Worm (Caenorhabditis elegans) whole organism, young adult: Measurements from ENCODE around the gene ilys-6.
A peak's percentile ranks its signal among the peaks of the same experiment; 100 is the strongest.

ENCODE experiments used
- B0019.2 ChIP-seq: fragments of 200-800 bp; sonication (Bioruptor generic); conservative IDR thresholded peaks from 2 replicates; pipeline ENCODE4 v1.3.6; 2022; ENCODE audit warnings: missing genetic modification reagents, missing genetic modification characterization, missing compliant biosample characterization
- B0261.1 ChIP-seq: sonication (generic microtip); optimal IDR thresholded peaks from 2 replicates; lab custom pipeline; 2016; ENCODE audit warnings: mild to moderate bottlenecking, missing genetic modification characterization, moderate library complexity, missing compliant biosample characterization
- C06A6.2 ChIP-seq: fragments of 200-800 bp; sonication (Bioruptor generic); conservative IDR thresholded peaks from 2 replicates; pipeline ENCODE4 v1.3.6; 2022; ENCODE audit warnings: missing genetic modification characterization, missing compliant biosample characterization
- C17E4.6 ChIP-seq: fragments of 200-800 bp; sonication (Bioruptor generic); IDR thresholded peaks from 2 replicates; pipeline ENCODE4 v1.3.6; 2022; ENCODE audit warnings: missing genetic modification reagents, missing genetic modification characterization, missing compliant biosample characterization
- F52B5.7 ChIP-seq: sonication (generic microtip); optimal IDR thresholded peaks from 2 replicates; lab custom pipeline; 2016; ENCODE audit warnings: mild to moderate bottlenecking, missing genetic modification characterization, missing compliant biosample characterization
- F55B11.4 ChIP-seq: sonication (generic microtip); optimal IDR thresholded peaks from 2 replicates; lab custom pipeline; 2016; ENCODE audit warnings: missing compliant biosample characterization, missing genetic modification characterization, borderline replicate concordance; ENCODE audit not compliant: insufficient read depth
- F57C9.4 ChIP-seq: sonication (generic microtip); optimal IDR thresholded peaks from 2 replicates; lab custom pipeline; 2017; ENCODE audit warnings: mild to moderate bottlenecking, missing genetic modification characterization, missing compliant biosample characterization
- T07F8.4 ChIP-seq: sonication (generic microtip); optimal IDR thresholded peaks from 2 replicates; lab custom pipeline; 2016; ENCODE audit warnings: mild to moderate bottlenecking, missing genetic modification characterization, moderate library complexity, missing compliant biosample characterization
- T26A5.8 ChIP-seq: sonication (generic microtip); optimal IDR thresholded peaks from 2 replicates; lab custom pipeline; 2016; ENCODE audit warnings: missing genetic modification characterization, missing compliant biosample characterization
- Y53G8AR.9 ChIP-seq: fragments of 200-800 bp; sonication (Bioruptor generic); conservative IDR thresholded peaks from 2 replicates; pipeline ENCODE4 v1.3.6; 2022; ENCODE audit warnings: missing genetic modification reagents, missing genetic modification characterization, missing compliant biosample characterization
- Y67H2A.10 ChIP-seq: fragments of 200-800 bp; sonication (Bioruptor generic); conservative IDR thresholded peaks from 2 replicates; pipeline ENCODE4 v1.3.6; 2022; ENCODE audit warnings: missing genetic modification reagents, missing genetic modification characterization, missing compliant biosample characterization
- Y95B8A.8 ChIP-seq: fragments of 200-800 bp; sonication (Bioruptor generic); IDR thresholded peaks from 2 replicates; pipeline ENCODE4 v1.3.6; 2022; ENCODE audit warnings: missing genetic modification reagents, missing genetic modification characterization, missing compliant biosample characterization
- ZK185.1 ChIP-seq: sonication (generic microtip); optimal IDR thresholded peaks from 2 replicates; lab custom pipeline; 2016; ENCODE audit warnings: mild to moderate bottlenecking, missing genetic modification characterization, missing compliant biosample characterization; ENCODE audit not compliant: poor library complexity, severe bottlenecking
- akir-1 ChIP-seq: fragments of 200-800 bp; sonication (Bioruptor generic); optimal IDR thresholded peaks from 2 replicates; lab custom pipeline; 2018; ENCODE audit warnings: mild to moderate bottlenecking, missing genetic modification characterization, moderate library complexity, missing compliant biosample characterization
- aptf-2 ChIP-seq: fragments of 200-800 bp; sonication (Bioruptor generic); conservative IDR thresholded peaks from 2 replicates; pipeline ENCODE4 v1.3.6; 2022; ENCODE audit warnings: missing genetic modification reagents, missing genetic modification characterization, missing compliant biosample characterization
- aptf-3 ChIP-seq: fragments of 200-800 bp; sonication (Bioruptor generic); IDR thresholded peaks from 2 replicates; pipeline ENCODE4 v1.3.6; 2022; ENCODE audit warnings: missing genetic modification characterization, missing compliant biosample characterization
- athp-1 ChIP-seq: sonication (generic microtip); optimal IDR thresholded peaks from 2 replicates; lab custom pipeline; 2017; ENCODE audit warnings: mild to moderate bottlenecking, missing genetic modification characterization, missing compliant biosample characterization
- bed-2 ChIP-seq: fragments of 200-800 bp; sonication (Bioruptor generic); IDR thresholded peaks from 2 replicates; pipeline ENCODE4 v1.3.6; 2022; ENCODE audit warnings: missing genetic modification reagents, missing genetic modification characterization, missing compliant biosample characterization
- ceh-100 ChIP-seq: fragments of 200-800 bp; sonication (Bioruptor generic); IDR thresholded peaks from 2 replicates; pipeline ENCODE4 v1.3.6; 2022; ENCODE audit warnings: missing genetic modification reagents, missing genetic modification characterization, missing compliant biosample characterization
- ceh-27 ChIP-seq: fragments of 200-800 bp; sonication (Bioruptor generic); optimal IDR thresholded peaks from 2 replicates; lab custom pipeline; 2018; ENCODE audit warnings: mild to moderate bottlenecking, missing genetic modification characterization, moderate library complexity, missing compliant biosample characterization
- ceh-79 ChIP-seq: sonication (generic microtip); optimal IDR thresholded peaks from 2 replicates; lab custom pipeline; 2017; ENCODE audit warnings: mild to moderate bottlenecking, missing genetic modification characterization, missing compliant biosample characterization
- die-1 ChIP-seq: sonication (generic microtip); optimal IDR thresholded peaks from 2 replicates; lab custom pipeline; 2016; ENCODE audit warnings: missing genotype, mild to moderate bottlenecking, missing genetic modification characterization, missing compliant biosample characterization
- egl-18 ChIP-seq: fragments of 200-800 bp; sonication (Bioruptor generic); IDR thresholded peaks from 2 replicates; pipeline ENCODE4 v1.3.6; 2022; ENCODE audit warnings: missing genetic modification reagents, missing genetic modification characterization, missing compliant biosample characterization
- egrh-3 ChIP-seq: fragments of 200-800 bp; sonication (Bioruptor generic); IDR thresholded peaks from 2 replicates; pipeline ENCODE4 v1.3.6; 2022; ENCODE audit warnings: missing genetic modification reagents, missing genetic modification characterization, missing compliant biosample characterization
- ekl-4 ChIP-seq: fragments of 200-800 bp; sonication (Bioruptor generic); IDR thresholded peaks from 2 replicates; pipeline ENCODE4 v1.3.6; 2022; ENCODE audit warnings: missing genetic modification reagents, missing genetic modification characterization, missing compliant biosample characterization
- gei-17 ChIP-seq: fragments of 200-800 bp; sonication (Bioruptor generic); optimal IDR thresholded peaks from 2 replicates; lab custom pipeline; 2018; ENCODE audit warnings: mild to moderate bottlenecking, missing genetic modification characterization, missing compliant biosample characterization
- him-1 ChIP-seq: sonication (generic microtip); optimal IDR thresholded peaks from 2 replicates; lab custom pipeline; 2016; ENCODE audit warnings: missing genotype, missing genetic modification reagents, missing genetic modification characterization, missing compliant biosample characterization
- hlh-12 ChIP-seq: sonication (generic microtip); optimal IDR thresholded peaks from 2 replicates; lab custom pipeline; 2016; ENCODE audit warnings: missing genetic modification characterization, missing compliant biosample characterization
- hmg-1.2 ChIP-seq: fragments of 200-800 bp; sonication (Bioruptor generic); IDR thresholded peaks from 2 replicates; pipeline ENCODE4 v1.3.6; 2022; ENCODE audit warnings: missing genetic modification reagents, missing genetic modification characterization, missing compliant biosample characterization
- let-526 ChIP-seq: fragments of 200-800 bp; sonication (Bioruptor generic); IDR thresholded peaks from 2 replicates; pipeline ENCODE4 v1.3.6; 2022; ENCODE audit warnings: missing genetic modification reagents, missing genetic modification characterization, missing compliant biosample characterization
- let-607 ChIP-seq, 2 experiments: fragments of 200-800 bp in 1 of 2; sonication (Bioruptor generic) in 1 of 2; sonication (generic microtip) in 1 of 2; optimal IDR thresholded peaks; 2 replicates each; lab custom pipeline; 2016 to 2018; ENCODE audit warnings: mild to moderate bottlenecking in 2 of 2, missing compliant biosample characterization in 2 of 2, missing genetic modification characterization in 2 of 2, moderate library complexity in 2 of 2, missing genotype in 1 of 2
- mel-28 ChIP-seq: sonication (generic microtip); optimal IDR thresholded peaks from 2 replicates; lab custom pipeline; 2016; ENCODE audit warnings: borderline replicate concordance, mild to moderate bottlenecking, missing genetic modification characterization, missing compliant biosample characterization
- mxl-1 ChIP-seq: sonication (generic microtip); optimal IDR thresholded peaks from 2 replicates; lab custom pipeline; 2016; ENCODE audit warnings: missing genetic modification characterization, missing compliant biosample characterization
- nhr-120 ChIP-seq: fragments of 200-800 bp; sonication (Bioruptor generic); IDR thresholded peaks from 2 replicates; pipeline ENCODE4 v1.3.6; 2022; ENCODE audit warnings: missing genetic modification characterization, missing compliant biosample characterization
- nhr-27 ChIP-seq: fragments of 200-800 bp; sonication (Bioruptor generic); optimal IDR thresholded peaks from 2 replicates; lab custom pipeline; 2018; ENCODE audit warnings: mild to moderate bottlenecking, missing genetic modification characterization, moderate library complexity, missing compliant biosample characterization
- nhr-80 ChIP-seq: sonication (generic microtip); optimal IDR thresholded peaks from 2 replicates; lab custom pipeline; 2016; ENCODE audit warnings: missing genetic modification characterization, missing compliant biosample characterization
- pbrm-1 ChIP-seq: fragments of 200-800 bp; sonication (Bioruptor generic); IDR thresholded peaks from 2 replicates; pipeline ENCODE4 v1.3.6; 2022; ENCODE audit warnings: missing genetic modification reagents, missing genetic modification characterization, missing compliant biosample characterization
- repo-1 ChIP-seq: sonication (generic microtip); optimal IDR thresholded peaks from 2 replicates; lab custom pipeline; 2017; ENCODE audit warnings: mild to moderate bottlenecking, missing genetic modification characterization, missing compliant biosample characterization
- rpc-1 ChIP-seq, 2 experiments: fragments of 150-350 bp in 1 of 2; sonication (generic microtip) in 1 of 2; optimal IDR thresholded peaks; 2 replicates each; lab custom pipeline; 2014 to 2018; ENCODE audit warnings: missing biosample characterization in 1 of 2, missing genetic modification characterization in 1 of 2, missing genetic modification reagents in 1 of 2, missing genotype in 1 of 2
- snpc-4 ChIP-seq, 5 experiments: fragments of 150-350 bp in 1 of 5; sonication (generic microtip) in 4 of 5; optimal IDR thresholded peaks; 2 replicates each; lab custom pipeline; 2014 to 2018; ENCODE audit warnings: missing genetic modification characterization in 5 of 5, missing biosample characterization in 3 of 5, antibody characterized with exemption in 2 of 5, mild to moderate bottlenecking in 2 of 5, missing compliant biosample characterization in 2 of 5, missing genotype in 2 of 5, moderate library complexity in 2 of 5, missing genetic modification reagents in 1 of 5
- somi-1 ChIP-seq: fragments of 200-800 bp; sonication (Bioruptor generic); optimal IDR thresholded peaks from 2 replicates; lab custom pipeline; 2018; ENCODE audit warnings: mild to moderate bottlenecking, missing genetic modification characterization, missing compliant biosample characterization
- sptf-2 ChIP-seq: fragments of 200-800 bp; sonication (Bioruptor generic); optimal IDR thresholded peaks from 2 replicates; lab custom pipeline; 2018; ENCODE audit warnings: mild to moderate bottlenecking, missing genetic modification characterization, missing compliant biosample characterization
- xnd-1 ChIP-seq: sonication (generic microtip); optimal IDR thresholded peaks from 2 replicates; lab custom pipeline; 2016; ENCODE audit warnings: missing genotype, missing genetic modification reagents, missing genetic modification characterization, missing compliant biosample characterization
- ztf-18 ChIP-seq: sonication (generic microtip); optimal IDR thresholded peaks from 2 replicates; lab custom pipeline; 2016; ENCODE audit warnings: missing genotype, mild to moderate bottlenecking, missing genetic modification characterization, missing compliant biosample characterization
- ztf-22 ChIP-seq: fragments of 200-800 bp; sonication (Bioruptor generic); optimal IDR thresholded peaks from 2 replicates; lab custom pipeline; 2018; ENCODE audit warnings: mild to moderate bottlenecking, missing genetic modification characterization, moderate library complexity, missing compliant biosample characterization
- ztf-25 ChIP-seq: fragments of 200-800 bp; sonication (Bioruptor generic); IDR thresholded peaks from 2 replicates; pipeline ENCODE4 v1.3.6; 2022; ENCODE audit warnings: missing genetic modification reagents, missing genetic modification characterization, missing compliant biosample characterization

The ilys-6 gene

DNA sequence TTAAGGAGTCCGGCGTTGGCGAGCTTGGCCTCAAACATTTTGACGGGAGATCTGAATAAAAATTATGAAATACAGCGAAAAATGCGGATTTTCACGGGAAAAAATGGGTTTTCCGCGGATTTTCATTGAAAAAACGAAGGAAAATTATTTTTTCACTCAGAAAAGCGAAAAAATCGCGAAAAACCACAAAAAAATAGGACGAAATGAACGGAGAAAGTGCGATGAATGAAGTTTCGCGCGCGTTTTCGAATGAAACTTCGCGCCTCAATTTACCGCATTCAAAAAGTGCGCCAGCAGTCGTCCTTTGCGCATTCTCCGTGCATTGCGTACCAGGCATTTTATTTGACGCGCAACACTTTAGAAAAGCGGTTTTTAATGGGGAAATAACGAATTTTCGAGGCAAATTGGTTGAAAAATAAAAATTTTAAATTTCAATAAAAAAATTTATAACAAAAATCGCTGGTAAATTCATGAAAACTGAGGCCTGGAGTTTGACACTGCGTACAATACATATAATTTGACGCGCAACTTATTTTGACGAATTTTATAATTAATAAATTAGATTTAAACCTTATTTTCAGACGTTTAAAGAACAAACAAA lies 14.0 kb downstream of the ilys-6 start, which contains the start of gene pcn-1 (continued):
- TF ChIP-seq akir-1 (GFP tag; lab: Kevin White, UChicago) (no peak), mxl-1 (tag; lab: Kevin White, UChicago) (no peak), egrh-3 (GFP tag; lab: Robert Waterston, UW) (peak; percentile 38; the same call in 1 of the 2 replicates), ztf-22 (GFP tag; lab: Kevin White, UChicago) (peak; percentile 29), ekl-4 (GFP tag; lab: Robert Waterston, UW) (peak; percentile 98), xnd-1 (tag; lab: Kevin White, UChicago) (peak; percentile 98), hlh-12 (tag; lab: Kevin White, UChicago) (no peak), nhr-120 (no peak), F57C9.4 (tag; lab: Kevin White, UChicago) (peak; percentile 89), T26A5.8 (tag; lab: Kevin White, UChicago) (no peak), let-526 (GFP tag; lab: Robert Waterston, UW) (peak; percentile 86), aptf-2 (GFP tag; lab: Robert Waterston, UW) (peak; percentile 75; the same call in 1 of the 2 replicates), ceh-27 (GFP tag; lab: Kevin White, UChicago) (peak; percentile 80), die-1 (no peak), bed-2 (peak; percentile 90), nhr-80 (tag; lab: Kevin White, UChicago) (peak; percentile 56), rpc-1 (optimal IDR thresholded peaks at IDR 0.05; lab: Kevin White, UChicago) (no peak), rpc-1 (tag; optimal IDR thresholded peaks at IDR 0.05; lab: Kevin White, UChicago) (no peak), ztf-18 (tag; lab: Kevin White, UChicago) (peak; percentile 100), him-1 (tag; lab: Kevin White, UChicago) (peak; percentile 86), somi-1 (GFP tag; lab: Kevin White, UChicago) (peak; percentile 89), pbrm-1 (peak; percentile 97), F52B5.7 (tag; lab: Kevin White, UChicago) (peak; percentile 24), aptf-3 (GFP tag; lab: Robert Waterston, UW) (0 out of 2 replicates have a peak, but pooled peaks have one; percentile 36), mel-28 (tag; lab: Kevin White, UChicago) (peak; percentile 64), Y95B8A.8 (GFP tag; lab: Robert Waterston, UW) (peak; percentile 92), C17E4.6 (GFP tag; lab: Robert Waterston, UW) (peak; percentile 98), egl-18 (GFP tag; lab: Robert Waterston, UW) (peak; percentile 80), ZK185.1 (peak; percentile 82), snpc-4 (GFP tag; optimal IDR thresholded peaks at IDR 0.05; lab: Kevin White, UChicago) (peak; percentile 54), snpc-4 (tag; optimal IDR thresholded peaks at IDR 0.05; lab: Kevin White, UChicago) (peak; percentile 38 to 89 (median 78)), Y67H2A.10 (GFP tag; lab: Robert Waterston, UW) (peak; percentile 64; the same call in 1 of the 2 replicates), sptf-2 (no peak), repo-1 (tag; lab: Kevin White, UChicago) (peak; percentile 95), hmg-1.2 (GFP tag; lab: Robert Waterston, UW) (peak; percentile 85), athp-1 (tag; lab: Kevin White, UChicago) (peak; percentile 98), Y53G8AR.9 (GFP tag; lab: Robert Waterston, UW) (peak; percentile 98), F55B11.4 (tag; lab: Kevin White, UChicago) (no peak), ceh-79 (tag; lab: Kevin White, UChicago) (peak; percentile 41), B0261.1 (peak; percentile 37), let-607 (tag; optimal IDR thresholded peaks at IDR 0.05; lab: Kevin White, UChicago) (peak; percentile 76 to 86), nhr-27 (tag; lab: Kevin White, UChicago) (peak; percentile 2), B0019.2 (GFP tag; lab: Robert Waterston, UW) (peak; percentile 87), T07F8.4 (no peak), ceh-100 (GFP tag; lab: Robert Waterston, UW) (peak; percentile 82), gei-17 (GFP tag; lab: Kevin White, UChicago) (peak; percentile 85), ztf-25 (GFP tag; lab: Robert Waterston, UW) (no peak), C06A6.2 (GFP tag; lab: Robert Waterston, UW) (peak; percentile 84)
